ENCODE assay signal across 1 worm cellular context in the genomic region with DNA sequence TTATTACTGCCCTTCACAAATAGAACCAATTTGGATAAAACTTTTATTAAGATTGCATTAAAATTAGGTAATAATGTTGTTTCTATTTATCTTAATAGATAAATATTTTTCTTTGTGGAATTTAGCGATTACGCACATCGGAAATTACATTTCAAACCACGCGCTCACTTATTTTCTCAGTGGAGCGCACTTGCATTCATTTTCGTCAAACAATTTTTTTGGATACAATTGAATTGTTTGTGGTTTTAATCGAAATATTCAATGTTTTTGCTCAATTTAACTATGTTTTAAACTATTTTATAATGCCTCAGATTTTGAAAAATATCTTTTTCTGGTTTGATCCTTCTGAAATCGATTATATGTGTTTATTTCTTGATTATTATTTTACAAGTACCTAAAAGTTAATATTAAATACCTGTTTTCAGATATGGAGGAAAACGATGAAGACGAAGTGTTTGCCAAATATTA.
TF ChIP-seq lines count a peak whose summit lies in the region.

A gene (plus strand): TSS at position 418 of the 468 bp plus-strand sequence.

TF ChIP-seq in whole organism, L2 larva, 48 proteins besides CTCF, POLR2A, EP300 and RAD21 (continued from another document):
- TF ChIP-seq sma-9 (GFP tag; optimal IDR thresholded peaks at IDR 0.05; lab: Kevin White, UChicago) (peak; percentile 30), sma-9 (tag; optimal IDR thresholded peaks at IDR 0.05; lab: Kevin White, UChicago) (no peak), ama-1 (optimal IDR thresholded peaks at IDR 0.05; lab: Kevin White, UChicago) (no peak), C34F6.9 (tag; optimal IDR thresholded peaks at IDR 0.05; lab: Kevin White, UChicago) (peak; percentile 64), F13H6.1 (tag; optimal IDR thresholded peaks at IDR 0.05; lab: Kevin White, UChicago) (peak; percentile 5), nhr-25 (tag; optimal IDR thresholded peaks at IDR 0.05; lab: Kevin White, UChicago) (no peak), nhr-129 (tag; optimal IDR thresholded peaks at IDR 0.05; lab: Kevin White, UChicago) (peak; percentile 61)
TF ChIP-seq in whole organism, L2 larva: peak in this region for 11.
